Worm (Caenorhabditis elegans) whole organism, mixed stage, embryonic: Measurements from ENCODE around the gene tag-280.

Experiments used
- M03D4.4 ChIP-seq: sonication (generic microtip); optimal IDR thresholded peaks from 2 replicates; lab custom pipeline; 2017; ENCODE audit warnings: mild to moderate bottlenecking, missing genetic modification characterization, missing compliant biosample characterization
- bed-3 ChIP-seq: fragments of 200-800 bp; sonication (Bioruptor generic); optimal IDR thresholded peaks from 3 replicates; lab custom pipeline; 2018; ENCODE audit warnings: mild to moderate bottlenecking, missing genetic modification characterization, moderate library complexity, missing compliant biosample characterization
- blmp-1 ChIP-seq: fragments of 150-350 bp; optimal IDR thresholded peaks from 2 replicates; lab custom pipeline; 2014; ENCODE audit warnings: missing biosample characterization, missing genetic modification characterization
- ceh-39 ChIP-seq: fragments of 150-350 bp; optimal IDR thresholded peaks from 2 replicates; lab custom pipeline; 2014; ENCODE audit warnings: missing biosample characterization, missing genetic modification characterization
- ceh-43 ChIP-seq: fragments of 200-800 bp; sonication (Bioruptor generic); optimal IDR thresholded peaks from 2 replicates; lab custom pipeline; 2018; ENCODE audit warnings: mild to moderate bottlenecking, missing genetic modification characterization, moderate library complexity, missing compliant biosample characterization
- ceh-83 ChIP-seq: fragments of 200-800 bp; sonication (Bioruptor generic); optimal IDR thresholded peaks from 2 replicates; lab custom pipeline; 2018; ENCODE audit warnings: mild to moderate bottlenecking, missing genetic modification characterization, missing compliant biosample characterization
- ces-1 ChIP-seq: fragments of 150-350 bp; optimal IDR thresholded peaks from 2 replicates; lab custom pipeline; 2014; ENCODE audit warnings: missing biosample characterization, missing genetic modification reagents, missing genetic modification characterization
- cnd-1 ChIP-seq: fragments of 200-800 bp; sonication (Bioruptor generic); optimal IDR thresholded peaks from 2 replicates; lab custom pipeline; 2018; ENCODE audit warnings: mild to moderate bottlenecking, missing genetic modification characterization, missing compliant biosample characterization
- drap-1 ChIP-seq: fragments of 200-800 bp; sonication (Bioruptor generic); optimal IDR thresholded peaks from 3 replicates; lab custom pipeline; 2018; ENCODE audit warnings: mild to moderate bottlenecking, missing genetic modification characterization, missing compliant biosample characterization
- elt-1 ChIP-seq: sonication (generic microtip); optimal IDR thresholded peaks from 2 replicates; lab custom pipeline; 2017; ENCODE audit warnings: missing genetic modification characterization, mild to moderate bottlenecking, missing compliant biosample characterization, antibody characterized with exemption, moderate library complexity, borderline replicate concordance; ENCODE audit not compliant: insufficient read depth
- elt-3 ChIP-seq: fragments of 150-350 bp; optimal IDR thresholded peaks from 2 replicates; lab custom pipeline; 2014; ENCODE audit warnings: missing biosample characterization, missing genetic modification characterization
- flh-1 ChIP-seq: fragments of 200-800 bp; sonication (Bioruptor generic); optimal IDR thresholded peaks from 2 replicates; lab custom pipeline; 2018; ENCODE audit warnings: mild to moderate bottlenecking, missing genetic modification characterization, moderate library complexity, missing compliant biosample characterization
- ham-2 ChIP-seq: fragments of 200-800 bp; sonication (Bioruptor generic); optimal IDR thresholded peaks from 2 replicates; lab custom pipeline; 2018; ENCODE audit warnings: mild to moderate bottlenecking, missing genetic modification characterization, missing compliant biosample characterization
- hlh-1 ChIP-seq: fragments of 150-350 bp; optimal IDR thresholded peaks from 2 replicates; lab custom pipeline; 2014; ENCODE audit warnings: missing biosample characterization, missing genetic modification reagents, missing genetic modification characterization
- lin-32 ChIP-seq: fragments of 200-800 bp; sonication (Bioruptor generic); optimal IDR thresholded peaks from 2 replicates; lab custom pipeline; 2018; ENCODE audit warnings: mild to moderate bottlenecking, missing genetic modification characterization, missing compliant biosample characterization
- lsy-2 ChIP-seq: fragments of 150-350 bp; optimal IDR thresholded peaks from 2 replicates; lab custom pipeline; 2014; ENCODE audit warnings: missing biosample characterization, missing genetic modification characterization
- mab-5 ChIP-seq: fragments of 150-350 bp; optimal IDR thresholded peaks from 2 replicates; lab custom pipeline; 2014; ENCODE audit warnings: missing biosample characterization, missing genetic modification characterization
- mep-1 ChIP-seq: fragments of 150-350 bp; optimal IDR thresholded peaks from 2 replicates; lab custom pipeline; 2017; ENCODE audit warnings: missing biosample characterization, missing genetic modification reagents, missing genetic modification characterization, inconsistent platforms
- mls-2 ChIP-seq: sonication (generic microtip); optimal IDR thresholded peaks from 2 replicates; lab custom pipeline; 2016; ENCODE audit warnings: mild to moderate bottlenecking, missing genetic modification characterization, moderate library complexity, missing compliant biosample characterization
- nhr-2 ChIP-seq: fragments of 150-350 bp; optimal IDR thresholded peaks from 2 replicates; lab custom pipeline; 2014; ENCODE audit warnings: missing biosample characterization, missing genetic modification characterization
- nhr-237 ChIP-seq: fragments of 150-350 bp; optimal IDR thresholded peaks from 2 replicates; lab custom pipeline; 2014; ENCODE audit warnings: missing biosample characterization, missing genetic modification characterization
- nhr-28 ChIP-seq: fragments of 150-350 bp; optimal IDR thresholded peaks from 2 replicates; lab custom pipeline; 2014; ENCODE audit warnings: missing biosample characterization, missing genetic modification characterization
- nhr-76 ChIP-seq: sonication (generic microtip); optimal IDR thresholded peaks from 2 replicates; lab custom pipeline; 2017; ENCODE audit warnings: missing biosample characterization, missing genetic modification characterization
- pha-4 ChIP-seq: fragments of 150-350 bp; optimal IDR thresholded peaks from 2 replicates; lab custom pipeline; 2018; ENCODE audit warnings: missing biosample characterization, missing genetic modification reagents, missing genetic modification characterization
- sem-2 ChIP-seq: fragments of 200-800 bp; sonication (Bioruptor generic); optimal IDR thresholded peaks from 2 replicates; lab custom pipeline; 2018; ENCODE audit warnings: mild to moderate bottlenecking, missing genetic modification characterization, missing compliant biosample characterization
- snpc-4 ChIP-seq: fragments of 150-350 bp; optimal IDR thresholded peaks from 2 replicates; lab custom pipeline; 2014; ENCODE audit warnings: missing biosample characterization, missing genetic modification characterization
- sptf-1 ChIP-seq: sonication (generic microtip); optimal IDR thresholded peaks from 2 replicates; lab custom pipeline; 2017; ENCODE audit warnings: mild to moderate bottlenecking, missing genetic modification characterization, moderate library complexity, missing compliant biosample characterization
- tbx-8 ChIP-seq: fragments of 200-800 bp; sonication (Bioruptor generic); optimal IDR thresholded peaks from 2 replicates; lab custom pipeline; 2018; ENCODE audit warnings: mild to moderate bottlenecking, missing genetic modification characterization, moderate library complexity, missing compliant biosample characterization
- unc-120 ChIP-seq: sonication (generic microtip); optimal IDR thresholded peaks from 2 replicates; lab custom pipeline; 2017; ENCODE audit warnings: missing genetic modification characterization, missing compliant biosample characterization; ENCODE audit not compliant: poor library complexity, severe bottlenecking
- unc-39 ChIP-seq: fragments of 150-350 bp; optimal IDR thresholded peaks from 2 replicates; lab custom pipeline; 2014; ENCODE audit warnings: missing biosample characterization, missing genetic modification characterization
- unc-62 ChIP-seq: fragments of 150-350 bp; optimal IDR thresholded peaks from 2 replicates; lab custom pipeline; 2014; ENCODE audit warnings: missing biosample characterization, missing genetic modification reagents, missing genetic modification characterization
- zip-8 ChIP-seq: fragments of 150-350 bp; optimal IDR thresholded peaks from 2 replicates; lab custom pipeline; 2014; ENCODE audit warnings: missing biosample characterization, missing genetic modification characterization

Gene tag-280

DNA sequence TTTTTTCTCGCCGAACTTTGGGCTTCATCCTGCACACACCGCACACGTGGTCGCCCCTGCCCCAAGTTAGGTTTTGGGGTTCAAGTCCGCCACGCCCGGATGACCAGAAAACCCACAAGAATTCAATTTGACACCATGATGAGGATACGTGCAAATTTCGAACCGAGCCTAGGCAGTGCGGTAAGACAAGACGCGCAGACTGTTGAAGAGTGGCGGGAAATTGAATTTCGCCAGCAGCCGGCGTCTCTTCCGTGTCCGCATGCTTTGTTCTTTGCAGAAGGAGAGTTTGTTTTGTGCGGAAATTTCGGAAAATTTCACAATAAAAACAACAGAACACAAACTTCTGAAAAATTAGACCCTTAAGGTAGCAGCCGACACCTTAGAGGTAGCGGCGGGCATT lies 39.5 kb downstream of the tag-280 start:
- TF ChIP-seq ces-1 (GFP tag; lab: Kevin White, UChicago): peak; percentile 91
- TF ChIP-seq ham-2 (GFP tag; lab: Kevin White, UChicago): no peak

- no peak for TF ChIP-seq blmp-1 (tag; lab: Kevin White, UChicago)
- TF ChIP-seq zip-8 (tag; lab: Kevin White, UChicago): no peak
- no peak for TF ChIP-seq mls-2
- no peak for TF ChIP-seq sptf-1 (tag; lab: Kevin White, UChicago)
- TF ChIP-seq ceh-43 (GFP tag; lab: Kevin White, UChicago): no peak
- no peak for TF ChIP-seq drap-1 (GFP tag; lab: Kevin White, UChicago)
- TF ChIP-seq unc-62 (GFP tag; lab: Kevin White, UChicago): no peak
- no peak for TF ChIP-seq cnd-1 (tag; lab: Kevin White, UChicago)
- no peak for TF ChIP-seq tbx-8
- no peak for TF ChIP-seq lsy-2 (tag; lab: Kevin White, UChicago)
- no peak for TF ChIP-seq pha-4 (tag; lab: Kevin White, UChicago)
- TF ChIP-seq flh-1 (GFP tag; lab: Kevin White, UChicago): no peak
- no peak for TF ChIP-seq hlh-1 (tag; lab: Kevin White, UChicago)
- TF ChIP-seq M03D4.4: no peak
- no peak for TF ChIP-seq nhr-76 (tag; lab: Kevin White, UChicago)
- no peak for TF ChIP-seq ham-2 (GFP tag; lab: Kevin White, UChicago)
- TF ChIP-seq ceh-39: no peak
- TF ChIP-seq ceh-83: no peak
- TF ChIP-seq elt-1 (tag; lab: Kevin White, UChicago): no peak
- TF ChIP-seq nhr-237: no peak
These were observed 42.3 kb downstream of the tag-280 start, which contains the start of gene ador-1 for ce11 chrII:12502784-12503183. Gene ador-1, minus strand, starts transcription at chrII:12502884.

- TF ChIP-seq snpc-4: no peak
- TF ChIP-seq zip-8 (tag; lab: Kevin White, UChicago): no peak
- no peak for TF ChIP-seq lin-32
- no peak for TF ChIP-seq unc-62 (GFP tag; lab: Kevin White, UChicago)
- no peak for TF ChIP-seq nhr-2
- no peak for TF ChIP-seq unc-120 (tag; lab: Kevin White, UChicago)
- TF ChIP-seq elt-1 (tag; lab: Kevin White, UChicago): no peak
- TF ChIP-seq cnd-1 (tag; lab: Kevin White, UChicago): no peak
- no peak for TF ChIP-seq lsy-2 (tag; lab: Kevin White, UChicago)
- no peak for TF ChIP-seq bed-3
- no peak for TF ChIP-seq mab-5 (tag; lab: Kevin White, UChicago)
- no peak for TF ChIP-seq M03D4.4
- TF ChIP-seq mls-2: no peak
These were observed 46.1 kb downstream of the tag-280 start for ce11 chrII:12506511-12506910.

ce11 chrII:12507038-12507437 lies 46.6 kb downstream of the tag-280 start, which contains the start of gene srh-68:
Gene srh-68, plus strand, starts transcription at chrII:12507338.
- TF ChIP-seq tbx-8: no peak

- TF ChIP-seq nhr-28 (tag; lab: Kevin White, UChicago): no peak
- TF ChIP-seq elt-1 (tag; lab: Kevin White, UChicago): no peak
- no peak for TF ChIP-seq ceh-43 (GFP tag; lab: Kevin White, UChicago)
- TF ChIP-seq hlh-1 (tag; lab: Kevin White, UChicago): no peak
- TF ChIP-seq flh-1 (GFP tag; lab: Kevin White, UChicago): no peak
- no peak for TF ChIP-seq mep-1 (tag; lab: Kevin White, UChicago)
- no peak for TF ChIP-seq elt-3 (tag; lab: Kevin White, UChicago)
- TF ChIP-seq lin-32: no peak
- TF ChIP-seq nhr-2: no peak
- TF ChIP-seq zip-8 (tag; lab: Kevin White, UChicago): no peak
- no peak for TF ChIP-seq sem-2 (GFP tag; lab: Kevin White, UChicago)
- TF ChIP-seq drap-1 (GFP tag; lab: Kevin White, UChicago): no peak
- no peak for TF ChIP-seq lsy-2 (tag; lab: Kevin White, UChicago)
- TF ChIP-seq unc-39 (tag; lab: Kevin White, UChicago): no peak
These were observed 48.2 kb downstream of the tag-280 start, which contains the start of gene srh-67 for ce11 chrII:12508650-12509049. Gene srh-67, plus strand, starts transcription at chrII:12508950.
